Worm (Caenorhabditis elegans): ENCODE results near the gene F26A1.3.
A peak's percentile ranks its signal among the peaks of the same experiment; 100 is the strongest.

DNA sequence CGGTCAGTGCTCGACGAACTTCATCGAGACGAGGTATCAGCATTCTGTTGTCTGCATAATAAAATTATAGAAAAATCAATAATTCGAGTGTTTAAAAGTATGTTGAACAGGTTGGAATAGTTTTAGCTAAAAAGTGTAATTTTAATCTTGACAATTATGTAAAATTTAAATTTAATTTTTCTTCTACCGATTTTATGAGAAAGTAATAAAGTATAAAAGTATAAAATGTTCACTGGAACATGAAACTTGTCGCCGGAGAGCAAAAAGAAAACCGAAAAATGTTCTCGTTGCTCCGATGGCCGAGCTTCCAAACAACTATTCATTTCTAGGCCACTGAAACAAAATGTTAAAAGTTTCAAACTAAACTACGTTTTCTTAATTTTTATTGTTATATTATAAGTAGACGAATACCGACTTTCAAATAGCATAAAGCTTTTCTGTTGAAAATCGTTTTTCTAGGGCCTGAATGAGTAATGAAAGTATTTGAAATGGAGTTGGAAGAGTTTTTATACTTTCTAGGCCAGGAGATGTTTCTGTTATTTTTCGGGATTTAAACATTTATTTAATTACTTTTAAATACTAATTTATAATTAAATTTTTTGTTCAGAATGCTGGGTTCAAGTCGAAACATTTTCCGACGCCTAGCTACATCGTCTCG lies 35.2 kb downstream of the F26A1.3 start, which contains the start of the genes C35D10.10 and C35D10.5:
- peak; percentile 83 for TF ChIP-seq ets-4 (tag; optimal IDR thresholded peaks at IDR 0.05)
- no peak for TF ChIP-seq pqm-1 (tag; optimal IDR thresholded peaks at IDR 0.05)
- TF ChIP-seq madf-2 (tag; optimal IDR thresholded peaks at IDR 0.05): no peak
- no peak for TF ChIP-seq ceh-45 (GFP tag; IDR thresholded peaks at IDR 0.05)
- TF ChIP-seq fkh-10 (GFP tag; optimal IDR thresholded peaks at IDR 0.05): no peak
